Worm (Caenorhabditis elegans) whole organism, L2 larva: ENCODE results near the gene nhx-1.

Source experiments
- C34F6.9 ChIP-seq: fragments of 150-350 bp; optimal IDR thresholded peaks from 2 replicates; lab custom pipeline; 2014; ENCODE audit warnings: missing biosample characterization, missing genetic modification characterization
- F13H6.1 ChIP-seq: sonication (generic microtip); optimal IDR thresholded peaks from 2 replicates; lab custom pipeline; 2016; ENCODE audit warnings: missing genetic modification characterization, missing compliant biosample characterization
- R02D3.7 ChIP-seq: fragments of 150-350 bp; optimal IDR thresholded peaks from 2 replicates; lab custom pipeline; 2014; ENCODE audit warnings: missing biosample characterization, missing genetic modification characterization
- Y55F3AM.14 ChIP-seq: fragments of 200-800 bp; sonication (Bioruptor generic); optimal IDR thresholded peaks from 2 replicates; lab custom pipeline; 2018; ENCODE audit warnings: mild to moderate bottlenecking, missing genetic modification characterization, missing compliant biosample characterization
- ZK546.5 ChIP-seq: sonication (generic microtip); optimal IDR thresholded peaks from 2 replicates; lab custom pipeline; 2017; ENCODE audit warnings: missing biosample characterization, missing genetic modification characterization
- alr-1 ChIP-seq: fragments of 150-350 bp; optimal IDR thresholded peaks from 2 replicates; lab custom pipeline; 2014; ENCODE audit warnings: missing biosample characterization, missing genetic modification characterization
- aly-2 ChIP-seq: fragments of 150-350 bp; optimal IDR thresholded peaks from 2 replicates; lab custom pipeline; 2014; ENCODE audit warnings: missing biosample characterization, missing genetic modification characterization
- ama-1 ChIP-seq: fragments of 150-350 bp; optimal IDR thresholded peaks from 2 replicates; lab custom pipeline; 2018; ENCODE audit warnings: inconsistent platforms
- blmp-1 ChIP-seq: sonication (generic microtip); optimal IDR thresholded peaks from 2 replicates; lab custom pipeline; 2017; ENCODE audit warnings: missing genetic modification characterization, mild to moderate bottlenecking, missing compliant biosample characterization, antibody characterized with exemption, moderate library complexity; ENCODE audit not compliant: insufficient read depth
- ceh-16 ChIP-seq: fragments of 150-350 bp; optimal IDR thresholded peaks from 2 replicates; lab custom pipeline; 2014; ENCODE audit warnings: missing biosample characterization, missing genetic modification characterization
- ceh-82 ChIP-seq: fragments of 150-350 bp; optimal IDR thresholded peaks from 2 replicates; lab custom pipeline; 2014; ENCODE audit warnings: missing biosample characterization, missing genetic modification characterization
- crh-2 ChIP-seq: sonication (generic microtip); optimal IDR thresholded peaks from 2 replicates; lab custom pipeline; 2017; ENCODE audit warnings: missing biosample characterization, missing genetic modification characterization
- dmd-4 ChIP-seq: sonication (generic microtip); optimal IDR thresholded peaks from 2 replicates; lab custom pipeline; 2017; ENCODE audit warnings: missing biosample characterization, missing genetic modification characterization
- egl-27 ChIP-seq: sonication (generic microtip); optimal IDR thresholded peaks from 3 replicates; lab custom pipeline; 2017; ENCODE audit warnings: missing biosample characterization, missing genetic modification reagents, missing genetic modification characterization
- elt-1 ChIP-seq: fragments of 150-350 bp; optimal IDR thresholded peaks from 2 replicates; lab custom pipeline; 2014; ENCODE audit warnings: missing biosample characterization, missing genetic modification characterization
- elt-3 ChIP-seq: sonication (generic microtip); optimal IDR thresholded peaks from 2 replicates; lab custom pipeline; 2017; ENCODE audit warnings: missing biosample characterization, missing genetic modification characterization
- fos-1 ChIP-seq: fragments of 150-350 bp; optimal IDR thresholded peaks from 2 replicates; lab custom pipeline; 2014; ENCODE audit warnings: missing biosample characterization, missing genetic modification characterization
- gmeb-1 ChIP-seq: fragments of 150-350 bp; optimal IDR thresholded peaks from 2 replicates; lab custom pipeline; 2014; ENCODE audit warnings: missing biosample characterization, missing genetic modification characterization
- lin-11 ChIP-seq: fragments of 150-350 bp; sonication (generic microtip); optimal IDR thresholded peaks from 2 replicates; lab custom pipeline; 2014; ENCODE audit warnings: missing biosample characterization, missing genetic modification characterization, inconsistent platforms, mixed read lengths
- lin-13 ChIP-seq: fragments of 150-350 bp; optimal IDR thresholded peaks from 2 replicates; lab custom pipeline; 2014; ENCODE audit warnings: missing biosample characterization, missing genetic modification reagents, missing genetic modification characterization
- lin-39 ChIP-seq: fragments of 150-350 bp; optimal IDR thresholded peaks from 2 replicates; lab custom pipeline; 2014; ENCODE audit warnings: missing biosample characterization, missing genetic modification reagents, missing genetic modification characterization
- lsy-2 ChIP-seq, 2 experiments: fragments of 150-350 bp in 1 of 2; sonication (generic microtip) in 1 of 2; optimal IDR thresholded peaks; 2 replicates each; lab custom pipeline; 2014 to 2017; ENCODE audit warnings: missing biosample characterization in 2 of 2, missing genetic modification characterization in 2 of 2
- mab-5 ChIP-seq: fragments of 150-350 bp; optimal IDR thresholded peaks from 2 replicates; lab custom pipeline; 2014; ENCODE audit warnings: missing biosample characterization, missing genetic modification characterization
- mbf-1 ChIP-seq: sonication (generic microtip); optimal IDR thresholded peaks from 2 replicates; lab custom pipeline; 2017; ENCODE audit warnings: missing biosample characterization, missing genetic modification characterization
- mdl-1 ChIP-seq, 2 experiments: fragments of 150-350 bp in 1 of 2; sonication (generic microtip) in 1 of 2; optimal IDR thresholded peaks; 2 replicates each; lab custom pipeline; 2017; ENCODE audit warnings: missing biosample characterization in 2 of 2, missing genetic modification characterization in 2 of 2
- nhr-10 ChIP-seq: sonication (generic microtip); optimal IDR thresholded peaks from 2 replicates; lab custom pipeline; 2017; ENCODE audit warnings: missing biosample characterization, missing genetic modification characterization
- nhr-11 ChIP-seq: fragments of 150-350 bp; optimal IDR thresholded peaks from 2 replicates; lab custom pipeline; 2014; ENCODE audit warnings: missing biosample characterization, missing genetic modification characterization
- nhr-12 ChIP-seq: fragments of 150-350 bp; optimal IDR thresholded peaks from 2 replicates; lab custom pipeline; 2014; ENCODE audit warnings: missing biosample characterization, missing genetic modification characterization
- nhr-129 ChIP-seq: fragments of 150-350 bp; optimal IDR thresholded peaks from 2 replicates; lab custom pipeline; 2014; ENCODE audit warnings: missing biosample characterization, missing genetic modification characterization
- nhr-21 ChIP-seq: fragments of 150-350 bp; optimal IDR thresholded peaks from 2 replicates; lab custom pipeline; 2014; ENCODE audit warnings: missing biosample characterization, missing genetic modification characterization
- nhr-23 ChIP-seq: fragments of 150-350 bp; optimal IDR thresholded peaks from 2 replicates; lab custom pipeline; 2014; ENCODE audit warnings: missing biosample characterization, missing genetic modification reagents, missing genetic modification characterization
- nhr-237 ChIP-seq: fragments of 150-350 bp; optimal IDR thresholded peaks from 2 replicates; lab custom pipeline; 2014; ENCODE audit warnings: missing biosample characterization, missing genetic modification characterization
- nhr-25 ChIP-seq: fragments of 150-350 bp; sonication (generic microtip); optimal IDR thresholded peaks from 3 replicates; lab custom pipeline; 2014; ENCODE audit warnings: missing biosample characterization, missing genetic modification characterization
- nhr-6 ChIP-seq: fragments of 150-350 bp; optimal IDR thresholded peaks from 2 replicates; lab custom pipeline; 2014; ENCODE audit warnings: missing biosample characterization, missing genetic modification characterization
- peb-1 ChIP-seq: fragments of 150-350 bp; optimal IDR thresholded peaks from 2 replicates; lab custom pipeline; 2014; ENCODE audit warnings: missing biosample characterization, missing genetic modification characterization
- sem-4 ChIP-seq: fragments of 150-350 bp; optimal IDR thresholded peaks from 2 replicates; lab custom pipeline; 2014; ENCODE audit warnings: missing biosample characterization, missing genetic modification reagents, missing genetic modification characterization
- skn-1 ChIP-seq: sonication (generic microtip); optimal IDR thresholded peaks from 2 replicates; lab custom pipeline; 2017; ENCODE audit warnings: missing biosample characterization, missing genetic modification characterization
- sma-3 ChIP-seq: sonication (generic microtip); optimal IDR thresholded peaks from 2 replicates; lab custom pipeline; 2016; ENCODE audit warnings: missing genetic modification reagents, missing genetic modification characterization, missing compliant biosample characterization
- sma-9 ChIP-seq, 2 experiments: fragments of 150-350 bp in 1 of 2; sonication (generic microtip) in 1 of 2; optimal IDR thresholded peaks; 2 replicates each; lab custom pipeline; 2014 to 2016; ENCODE audit warnings: missing genetic modification characterization in 2 of 2, mild to moderate bottlenecking in 1 of 2, missing biosample characterization in 1 of 2, missing compliant biosample characterization in 1 of 2, missing genetic modification reagents in 1 of 2, moderate library complexity in 1 of 2
- snpc-4 ChIP-seq: fragments of 150-350 bp; optimal IDR thresholded peaks from 2 replicates; lab custom pipeline; 2014; ENCODE audit warnings: missing biosample characterization, missing genetic modification characterization
- unc-39 ChIP-seq: fragments of 150-350 bp; optimal IDR thresholded peaks from 2 replicates; lab custom pipeline; 2014; ENCODE audit warnings: missing biosample characterization, missing genetic modification characterization
- unc-55 ChIP-seq: fragments of 150-350 bp; sonication (generic microtip); optimal IDR thresholded peaks from 3 replicates; lab custom pipeline; 2014; ENCODE audit warnings: missing biosample characterization, missing genetic modification reagents, missing genetic modification characterization
- unc-62 ChIP-seq: fragments of 150-350 bp; optimal IDR thresholded peaks from 2 replicates; lab custom pipeline; 2014; ENCODE audit warnings: missing biosample characterization, missing genetic modification reagents, missing genetic modification characterization
- zag-1 ChIP-seq: fragments of 150-350 bp; optimal IDR thresholded peaks from 2 replicates; lab custom pipeline; 2014; ENCODE audit warnings: missing biosample characterization, missing genetic modification characterization
- ztf-1 ChIP-seq: fragments of 200-800 bp; sonication (Bioruptor generic); conservative IDR thresholded peaks from 2 replicates; pipeline ENCODE4 v1.3.6; 2022; ENCODE audit warnings: missing genetic modification characterization, missing compliant biosample characterization
- ztf-4 ChIP-seq: fragments of 150-350 bp; optimal IDR thresholded peaks from 2 replicates; lab custom pipeline; 2014; ENCODE audit warnings: missing biosample characterization, missing genetic modification characterization

nhx-1 gene

DNA sequence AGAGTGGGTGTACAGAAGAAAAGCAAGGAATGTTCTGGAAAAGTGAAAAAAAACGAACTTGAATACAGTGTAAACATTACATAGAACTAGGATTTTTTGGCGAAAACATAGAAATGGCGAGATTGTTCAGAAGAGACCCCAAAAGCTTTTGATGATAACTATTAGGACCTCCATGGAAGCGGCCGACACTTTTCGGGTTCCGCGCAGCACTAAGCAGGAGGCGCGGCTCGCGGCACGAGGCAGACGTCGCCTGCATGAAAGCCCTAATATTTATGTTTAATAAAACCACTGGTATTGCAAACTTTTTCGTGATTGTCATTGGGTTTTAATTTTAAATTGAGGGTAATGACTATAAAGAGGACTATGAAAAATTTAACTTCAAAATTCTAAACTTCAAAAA, 19.0 kb upstream of the nhx-1 start:
- peak; percentile 64 for TF ChIP-seq snpc-4 (tag; lab: Kevin White, UChicago)
- TF ChIP-seq dmd-4 (tag; lab: Kevin White, UChicago), result no peak

DNA sequence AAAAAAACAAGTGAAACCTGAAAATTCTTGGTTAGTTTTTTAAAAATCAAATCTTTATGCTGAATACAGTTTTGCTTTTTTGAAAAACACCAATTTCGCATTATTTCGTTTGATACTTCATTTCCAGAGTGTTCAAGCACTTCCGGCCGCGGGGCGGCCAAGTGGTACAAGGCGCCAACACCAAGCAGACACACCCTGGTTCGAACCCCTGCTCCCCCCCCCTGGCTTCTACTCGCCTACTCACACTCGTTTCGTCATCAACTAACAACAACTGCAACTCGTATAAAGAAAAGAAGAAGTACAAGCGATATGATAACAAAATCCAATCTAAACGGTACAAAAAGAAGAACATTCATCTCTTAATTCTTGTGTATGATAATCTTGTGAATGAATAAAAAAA, 14.1 kb upstream of the nhx-1 start:
- TF ChIP-seq lin-13 (no peak), crh-2 (tag; lab: Kevin White, UChicago) (no peak), unc-62 (no peak), dmd-4 (tag; lab: Kevin White, UChicago) (no peak), ztf-4 (tag; lab: Kevin White, UChicago) (no peak), elt-3 (tag; lab: Kevin White, UChicago) (no peak), sma-9 (GFP tag; optimal IDR thresholded peaks at IDR 0.05; lab: Kevin White, UChicago) (no peak), sma-9 (tag; optimal IDR thresholded peaks at IDR 0.05; lab: Kevin White, UChicago) (no peak), elt-1 (tag; lab: Kevin White, UChicago) (no peak), mab-5 (tag; lab: Kevin White, UChicago) (no peak), nhr-129 (tag; lab: Kevin White, UChicago) (no peak), C34F6.9 (tag; lab: Kevin White, UChicago) (no peak), nhr-6 (tag; lab: Kevin White, UChicago) (no peak), skn-1 (tag; lab: Kevin White, UChicago) (no peak), nhr-237 (tag; lab: Kevin White, UChicago) (no peak), alr-1 (tag; lab: Kevin White, UChicago) (no peak), lin-39 (tag; lab: Kevin White, UChicago) (no peak), blmp-1 (tag; lab: Kevin White, UChicago) (no peak), ceh-16 (no peak), snpc-4 (tag; lab: Kevin White, UChicago) (no peak)

ce11 chrX:16006529-16006928, 10.4 kb upstream of the nhx-1 start, which contains the start of gene C09G1.4:
Gene C09G1.4, minus strand, starts transcription at chrX:16006629.
- no peak for TF ChIP-seq nhr-237 (tag; lab: Kevin White, UChicago)
- no peak for TF ChIP-seq mbf-1

DNA sequence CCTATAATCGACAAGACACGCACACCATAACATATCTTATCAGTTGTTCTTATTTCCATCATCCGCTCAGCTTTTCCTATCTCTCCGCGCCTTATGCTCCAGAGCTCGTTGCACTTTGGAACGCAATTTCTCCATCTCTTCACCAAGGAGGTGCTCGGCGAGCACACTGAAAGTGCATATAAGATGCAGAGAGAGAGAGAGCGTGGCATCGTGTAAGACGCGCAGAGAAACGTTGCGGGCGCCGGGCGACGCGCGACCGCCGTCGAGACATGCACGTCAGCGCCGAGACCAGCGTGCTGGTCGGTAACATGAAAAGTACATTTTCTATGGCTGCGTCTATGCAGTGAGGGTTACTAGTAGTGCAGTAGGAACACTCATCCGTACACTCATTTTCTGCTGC, 7.6 kb downstream of the nhx-1 start:
- TF ChIP-seq nhr-10 (tag; lab: Kevin White, UChicago) (no peak), crh-2 (tag; lab: Kevin White, UChicago) (peak; percentile 81), nhr-11 (tag; lab: Kevin White, UChicago) (no peak), lin-13 (peak; percentile 60), sma-9 (GFP tag; optimal IDR thresholded peaks at IDR 0.05; lab: Kevin White, UChicago) (peak; percentile 87), sma-9 (tag; optimal IDR thresholded peaks at IDR 0.05; lab: Kevin White, UChicago) (no peak), R02D3.7 (no peak), ceh-82 (tag; lab: Kevin White, UChicago) (peak; percentile 43), ztf-1 (no peak), sma-3 (GFP tag; lab: Kevin White, UChicago) (peak; percentile 71), nhr-21 (tag; lab: Kevin White, UChicago) (peak; percentile 75), alr-1 (tag; lab: Kevin White, UChicago) (no peak), ama-1 (lab: Kevin White, UChicago) (no peak), mbf-1 (no peak), mdl-1 (tag; optimal IDR thresholded peaks at IDR 0.05; lab: Kevin White, UChicago) (peak; percentile 85 to 91), unc-55 (GFP tag; lab: Kevin White, UChicago) (peak; percentile 69), sem-4 (tag; lab: Kevin White, UChicago) (peak; percentile 79), mab-5 (tag; lab: Kevin White, UChicago) (no peak), gmeb-1 (no peak), nhr-25 (no peak), nhr-12 (tag; lab: Kevin White, UChicago) (no peak), fos-1 (peak; percentile 79), lsy-2 (tag; optimal IDR thresholded peaks at IDR 0.05; lab: Kevin White, UChicago) (peak in 1 of 2 experiments; percentile 78), unc-39 (tag; lab: Kevin White, UChicago) (no peak), dmd-4 (tag; lab: Kevin White, UChicago) (no peak), ZK546.5 (tag; lab: Kevin White, UChicago) (no peak), blmp-1 (tag; lab: Kevin White, UChicago) (peak; percentile 23), lin-11 (peak; percentile 75), aly-2 (no peak), Y55F3AM.14 (GFP tag; lab: Kevin White, UChicago) (peak; percentile 52), snpc-4 (tag; lab: Kevin White, UChicago) (peak; percentile 89), C34F6.9 (tag; lab: Kevin White, UChicago) (peak; percentile 60), ceh-16 (no peak), zag-1 (tag; lab: Kevin White, UChicago) (peak; percentile 84), nhr-23 (no peak), elt-3 (tag; lab: Kevin White, UChicago) (no peak), nhr-129 (tag; lab: Kevin White, UChicago) (peak; percentile 75), peb-1 (tag; lab: Kevin White, UChicago) (no peak), F13H6.1 (tag; lab: Kevin White, UChicago) (peak; percentile 91), egl-27 (peak; percentile 82)
